Worm (Caenorhabditis elegans): Measurements from ENCODE around the gene rpl-15.

DNA sequence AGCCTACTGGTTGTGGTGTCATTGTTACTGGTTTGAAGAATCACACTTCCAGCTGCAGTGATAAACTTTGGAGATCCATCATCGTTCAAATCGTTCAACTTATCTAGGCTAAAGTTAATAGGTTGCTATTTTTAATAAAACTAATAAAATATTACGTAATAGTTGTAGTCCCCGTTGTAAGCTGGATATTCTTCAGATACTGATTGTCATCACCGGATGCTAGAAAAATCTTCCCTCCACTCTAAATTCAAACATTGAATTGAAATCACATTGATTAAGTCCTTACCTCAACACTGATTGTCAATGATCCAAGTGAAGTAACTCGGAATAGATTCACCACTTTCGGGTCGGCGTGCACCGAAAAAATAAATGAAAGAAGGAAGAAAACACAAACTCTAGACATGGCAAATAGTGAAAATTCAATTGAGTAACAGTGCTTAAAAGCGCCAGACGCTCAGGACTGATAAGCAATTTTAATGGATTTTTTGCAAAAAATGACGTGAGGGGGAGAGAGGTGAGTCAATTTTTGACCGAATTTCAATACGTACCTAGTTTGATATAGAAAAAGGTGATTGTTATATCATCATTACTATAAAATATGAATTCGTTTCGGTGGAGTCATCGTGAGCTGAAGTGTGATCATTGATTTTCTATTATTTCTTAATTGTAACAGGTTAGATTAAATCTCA is 21.2 kb upstream of the rpl-15 start, which contains the start of the genes K11H12.4 and K11H12.10:
- TF ChIP-seq nhr-11 (tag; optimal IDR thresholded peaks at IDR 0.05), result no peak
- no peak for TF ChIP-seq fkh-10 (GFP tag; optimal IDR thresholded peaks at IDR 0.05)
- TF ChIP-seq ahr-1 (tag; optimal IDR thresholded peaks at IDR 0.05), result no peak
